Worm (Caenorhabditis elegans) whole organism, L4 larva: ENCODE results near the gene F07A11.1.

ENCODE experiments used
- ZK546.5 ChIP-seq, 2 experiments: sonication (generic microtip); optimal IDR thresholded peaks; 2 replicates each; lab custom pipeline; 2017; ENCODE audit warnings: missing biosample characterization in 2 of 2, missing genetic modification characterization in 2 of 2
- ceh-28 ChIP-seq: fragments of 150-350 bp; optimal IDR thresholded peaks from 2 replicates; lab custom pipeline; 2014; ENCODE audit warnings: missing biosample characterization, missing genetic modification reagents, missing genetic modification characterization
- duxl-1 ChIP-seq: sonication (generic microtip); optimal IDR thresholded peaks from 2 replicates; lab custom pipeline; 2016; ENCODE audit warnings: mild to moderate bottlenecking, missing genetic modification characterization, moderate library complexity, missing compliant biosample characterization; ENCODE audit not compliant: poor library complexity
- egl-27 ChIP-seq: sonication (generic microtip); optimal IDR thresholded peaks from 3 replicates; lab custom pipeline; 2017; ENCODE audit warnings: missing biosample characterization, missing genetic modification reagents, missing genetic modification characterization
- madf-9 ChIP-seq: fragments of 200-800 bp; sonication (Bioruptor generic); conservative IDR thresholded peaks from 2 replicates; pipeline ENCODE4 v1.3.6; 2022; ENCODE audit warnings: missing genetic modification reagents, missing genetic modification characterization, missing compliant biosample characterization
- mdl-1 ChIP-seq, 2 experiments: fragments of 150-350 bp in 1 of 2; sonication (generic microtip) in 1 of 2; optimal IDR thresholded peaks; 2 replicates each; lab custom pipeline; 2014 to 2017; ENCODE audit warnings: missing biosample characterization in 2 of 2, missing genetic modification characterization in 2 of 2
- nhr-102 ChIP-seq: sonication (generic microtip); optimal IDR thresholded peaks from 2 replicates; lab custom pipeline; 2016; ENCODE audit warnings: mild to moderate bottlenecking, missing genetic modification characterization, moderate library complexity, missing compliant biosample characterization
- nhr-11 ChIP-seq: fragments of 150-350 bp; optimal IDR thresholded peaks from 2 replicates; lab custom pipeline; 2014; ENCODE audit warnings: missing biosample characterization, missing genetic modification characterization
- unc-39 ChIP-seq: sonication (generic microtip); optimal IDR thresholded peaks from 2 replicates; lab custom pipeline; 2017; ENCODE audit warnings: missing biosample characterization, missing genetic modification characterization

DNA sequence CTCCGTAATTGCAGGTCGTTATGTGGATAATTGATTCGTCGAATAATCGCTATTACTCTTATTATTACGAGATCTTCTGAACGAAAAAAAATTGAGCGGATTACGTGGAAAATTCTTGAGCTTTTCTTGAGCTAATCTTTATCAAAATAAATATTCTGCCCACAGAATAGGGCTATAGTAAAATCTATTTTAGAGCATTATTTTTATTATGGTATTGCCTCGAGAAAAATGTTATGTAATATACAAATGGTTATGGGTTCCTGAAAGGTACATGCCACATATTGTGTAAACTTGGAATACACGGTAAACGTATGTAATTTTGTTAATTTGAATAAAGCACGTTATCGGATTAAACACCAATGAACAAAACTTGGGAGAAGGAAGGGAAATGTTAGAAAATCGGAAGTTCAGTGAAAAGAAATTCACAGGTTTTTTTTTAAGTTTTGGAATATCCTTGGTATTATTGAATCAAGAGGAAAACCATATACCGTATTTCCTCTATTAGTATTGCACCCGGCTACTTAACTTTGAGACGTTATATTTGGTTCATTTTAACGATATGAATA, 45.3 kb upstream of the F07A11.1 start:
- TF ChIP-seq ceh-28 (tag; lab: Kevin White, UChicago) (no peak), ZK546.5 (tag; optimal IDR thresholded peaks at IDR 0.05; lab: Kevin White, UChicago) (no peak), madf-9 (GFP tag; lab: Robert Waterston, UW) (0 out of 2 replicates have a peak, but pooled peaks have one; percentile 37), nhr-11 (no peak), mdl-1 (tag; optimal IDR thresholded peaks at IDR 0.05; lab: Kevin White, UChicago) (no peak), egl-27 (tag; lab: Kevin White, UChicago) (no peak), unc-39 (tag; lab: Kevin White, UChicago) (no peak), nhr-102 (tag; lab: Kevin White, UChicago) (peak; percentile 49), duxl-1 (peak; percentile 50)
